Worm (Caenorhabditis elegans) whole organism, L1 larva: ENCODE data around the gene ZK250.2.

Experiments used
- C04F5.9 ChIP-seq: sonication (generic microtip); optimal IDR thresholded peaks from 2 replicates; lab custom pipeline; 2016; ENCODE audit warnings: missing genetic modification characterization, missing compliant biosample characterization
- F16B12.6 ChIP-seq: fragments of 150-350 bp; optimal IDR thresholded peaks from 2 replicates; lab custom pipeline; 2014; ENCODE audit warnings: missing biosample characterization, missing genetic modification characterization
- aha-1 ChIP-seq: fragments of 150-350 bp; optimal IDR thresholded peaks from 2 replicates; lab custom pipeline; 2014; ENCODE audit warnings: missing biosample characterization, missing genetic modification characterization
- alr-1 ChIP-seq: fragments of 200-800 bp; sonication (Bioruptor generic); optimal IDR thresholded peaks from 2 replicates; lab custom pipeline; 2018; ENCODE audit warnings: borderline replicate concordance, mild to moderate bottlenecking, missing genetic modification characterization, missing compliant biosample characterization
- aly-2 ChIP-seq: fragments of 150-350 bp; optimal IDR thresholded peaks from 2 replicates; lab custom pipeline; 2014; ENCODE audit warnings: missing biosample characterization, missing genetic modification characterization
- blmp-1 ChIP-seq: fragments of 150-350 bp; optimal IDR thresholded peaks from 2 replicates; lab custom pipeline; 2014; ENCODE audit warnings: missing biosample characterization, missing genetic modification characterization
- ceh-63 ChIP-seq: fragments of 200-800 bp; sonication (Bioruptor generic); optimal IDR thresholded peaks from 2 replicates; lab custom pipeline; 2018; ENCODE audit warnings: mild to moderate bottlenecking, missing genetic modification characterization, missing compliant biosample characterization
- ceh-90 ChIP-seq: sonication (generic microtip); optimal IDR thresholded peaks from 2 replicates; lab custom pipeline; 2016; ENCODE audit warnings: missing genetic modification characterization, missing compliant biosample characterization
- dpl-1 ChIP-seq, 3 experiments: fragments of 150-350 bp in 2 of 3; sonication (generic microtip) in 1 of 3; optimal IDR thresholded peaks; 2 replicates each; lab custom pipeline; 2014 to 2017; ENCODE audit warnings: missing biosample characterization in 3 of 3, missing genetic modification characterization in 3 of 3, missing genetic modification reagents in 3 of 3
- efl-1 ChIP-seq, 4 experiments: fragments of 150-350 bp; optimal IDR thresholded peaks in 3 of 4; peaks in 1 of 4; 1 replicate in 1 of 4; 2 replicates in 3 of 4; lab custom pipeline; 2014; ENCODE audit warnings: missing biosample characterization in 2 of 4, missing genetic modification characterization in 2 of 4, missing genetic modification reagents in 2 of 4
- egl-13 ChIP-seq: sonication (generic microtip); optimal IDR thresholded peaks from 2 replicates; lab custom pipeline; 2016; ENCODE audit warnings: missing genotype, missing genetic modification reagents, missing genetic modification characterization, missing compliant biosample characterization
- elt-2 ChIP-seq: sonication (generic microtip); optimal IDR thresholded peaks from 2 replicates; lab custom pipeline; 2016; ENCODE audit warnings: missing genetic modification characterization, mild to moderate bottlenecking, inconsistent platforms, missing compliant biosample characterization, missing genetic modification reagents
- elt-3 ChIP-seq, 6 experiments: fragments of 150-350 bp in 1 of 6; sonication (generic microtip); optimal IDR thresholded peaks; 2 replicates each; lab custom pipeline; 2017 to 2018; ENCODE audit warnings: missing biosample characterization in 6 of 6, missing genetic modification characterization in 6 of 6, inconsistent platforms in 1 of 6
- ets-5 ChIP-seq: fragments of 200-800 bp; sonication (Bioruptor generic); IDR thresholded peaks from 2 replicates; pipeline ENCODE4 v1.3.6; 2022; ENCODE audit warnings: missing genetic modification characterization, missing compliant biosample characterization
- fkh-10 ChIP-seq: sonication (generic microtip); optimal IDR thresholded peaks from 2 replicates; lab custom pipeline; 2017; ENCODE audit warnings: missing biosample characterization, missing genetic modification reagents, missing genetic modification characterization
- fkh-8 ChIP-seq: sonication (generic microtip); optimal IDR thresholded peaks from 2 replicates; lab custom pipeline; 2016; ENCODE audit warnings: mild to moderate bottlenecking, missing genetic modification characterization, missing compliant biosample characterization
- fos-1 ChIP-seq: fragments of 150-350 bp; optimal IDR thresholded peaks from 2 replicates; lab custom pipeline; 2014; ENCODE audit warnings: missing biosample characterization, missing genetic modification characterization
- hlh-4 ChIP-seq: sonication (generic microtip); optimal IDR thresholded peaks from 2 replicates; lab custom pipeline; 2016; ENCODE audit warnings: mild to moderate bottlenecking, missing genetic modification characterization, missing compliant biosample characterization
- isw-1 ChIP-seq: fragments of 200-800 bp; sonication (Bioruptor generic); IDR thresholded peaks from 2 replicates; pipeline ENCODE4 v1.3.6; 2022; ENCODE audit warnings: missing genetic modification characterization, missing compliant biosample characterization
- lin-14 ChIP-seq: fragments of 200-800 bp; sonication (Bioruptor generic); optimal IDR thresholded peaks from 2 replicates; lab custom pipeline; 2018; ENCODE audit warnings: mild to moderate bottlenecking, missing genetic modification characterization, moderate library complexity, missing compliant biosample characterization
- lin-15B ChIP-seq: fragments of 150-350 bp; sonication (generic microtip); optimal IDR thresholded peaks from 3 replicates; lab custom pipeline; 2014; ENCODE audit warnings: missing biosample characterization, missing genetic modification characterization
- lin-35 ChIP-seq, 2 experiments: fragments of 150-350 bp; optimal IDR thresholded peaks; 2 replicates each; lab custom pipeline; 2014; ENCODE audit warnings: missing biosample characterization in 2 of 2, missing genetic modification characterization in 2 of 2, missing genetic modification reagents in 2 of 2
- lin-39 ChIP-seq: fragments of 150-350 bp; optimal IDR thresholded peaks from 2 replicates; lab custom pipeline; 2014; ENCODE audit warnings: missing biosample characterization, missing genetic modification reagents, missing genetic modification characterization
- mdl-1 ChIP-seq, 2 experiments: fragments of 150-350 bp; optimal IDR thresholded peaks; 2 replicates each; lab custom pipeline; 2014 to 2017; ENCODE audit warnings: missing biosample characterization in 2 of 2, missing genetic modification characterization in 2 of 2, inconsistent platforms in 1 of 2
- nhr-11 ChIP-seq: fragments of 150-350 bp; optimal IDR thresholded peaks from 2 replicates; lab custom pipeline; 2014; ENCODE audit warnings: missing biosample characterization, missing genetic modification characterization
- nhr-20 ChIP-seq: sonication (generic microtip); optimal IDR thresholded peaks from 2 replicates; lab custom pipeline; 2016; ENCODE audit warnings: mild to moderate bottlenecking, missing genetic modification characterization, missing compliant biosample characterization
- nhr-237 ChIP-seq: fragments of 150-350 bp; optimal IDR thresholded peaks from 2 replicates; lab custom pipeline; 2014; ENCODE audit warnings: missing biosample characterization, missing genetic modification characterization
- nhr-47 ChIP-seq: sonication (generic microtip); optimal IDR thresholded peaks from 2 replicates; lab custom pipeline; 2016; ENCODE audit warnings: mild to moderate bottlenecking, missing genetic modification characterization, moderate library complexity, missing compliant biosample characterization
- nhr-90 ChIP-seq: sonication (generic microtip); optimal IDR thresholded peaks from 2 replicates; lab custom pipeline; 2016; ENCODE audit warnings: mild to moderate bottlenecking, missing genetic modification characterization, missing compliant biosample characterization; ENCODE audit not compliant: poor library complexity
- pax-3 ChIP-seq: fragments of 200-800 bp; sonication (Bioruptor generic); optimal IDR thresholded peaks from 2 replicates; lab custom pipeline; 2018; ENCODE audit warnings: mild to moderate bottlenecking, missing genetic modification characterization, moderate library complexity, missing compliant biosample characterization
- pqm-1 ChIP-seq: sonication (generic microtip); optimal IDR thresholded peaks from 3 replicates; lab custom pipeline; 2017; ENCODE audit warnings: missing biosample characterization, missing genetic modification characterization
- rnt-1 ChIP-seq: sonication (generic microtip); optimal IDR thresholded peaks from 2 replicates; lab custom pipeline; 2016; ENCODE audit warnings: mild to moderate bottlenecking, missing genetic modification characterization, moderate library complexity, missing compliant biosample characterization
- snpc-4 ChIP-seq: fragments of 150-350 bp; optimal IDR thresholded peaks from 2 replicates; lab custom pipeline; 2014; ENCODE audit warnings: missing biosample characterization, missing genetic modification characterization
- sup-37 ChIP-seq: fragments of 200-800 bp; sonication (Bioruptor generic); optimal IDR thresholded peaks from 2 replicates; lab custom pipeline; 2018; ENCODE audit warnings: mild to moderate bottlenecking, missing genetic modification characterization, missing compliant biosample characterization
- tlp-1 ChIP-seq: fragments of 150-350 bp; optimal IDR thresholded peaks from 2 replicates; lab custom pipeline; 2014; ENCODE audit warnings: missing biosample characterization, missing genetic modification characterization
- unc-130 ChIP-seq: fragments of 150-350 bp; optimal IDR thresholded peaks from 2 replicates; lab custom pipeline; 2017; ENCODE audit warnings: missing biosample characterization, missing genetic modification characterization, inconsistent platforms
- unc-30 ChIP-seq: sonication (generic microtip); optimal IDR thresholded peaks from 2 replicates; lab custom pipeline; 2017; ENCODE audit warnings: missing biosample characterization, missing genetic modification characterization
- unc-62 ChIP-seq: fragments of 150-350 bp; optimal IDR thresholded peaks from 2 replicates; lab custom pipeline; 2014; ENCODE audit warnings: missing biosample characterization, missing genetic modification reagents, missing genetic modification characterization
- vab-15 ChIP-seq: sonication (generic microtip); optimal IDR thresholded peaks from 2 replicates; lab custom pipeline; 2017; ENCODE audit warnings: missing genotype, mild to moderate bottlenecking, missing genetic modification characterization, missing compliant biosample characterization
- zag-1 ChIP-seq: fragments of 150-350 bp; optimal IDR thresholded peaks from 2 replicates; lab custom pipeline; 2014; ENCODE audit warnings: missing biosample characterization, missing genetic modification characterization
- ztf-11 ChIP-seq, 2 experiments: sonication (generic microtip); optimal IDR thresholded peaks; 2 replicates each; lab custom pipeline; 2016 to 2017; ENCODE audit warnings: missing genetic modification characterization in 2 of 2, missing biosample characterization in 1 of 2, missing compliant biosample characterization in 1 of 2

Gene ZK250.2

DNA sequence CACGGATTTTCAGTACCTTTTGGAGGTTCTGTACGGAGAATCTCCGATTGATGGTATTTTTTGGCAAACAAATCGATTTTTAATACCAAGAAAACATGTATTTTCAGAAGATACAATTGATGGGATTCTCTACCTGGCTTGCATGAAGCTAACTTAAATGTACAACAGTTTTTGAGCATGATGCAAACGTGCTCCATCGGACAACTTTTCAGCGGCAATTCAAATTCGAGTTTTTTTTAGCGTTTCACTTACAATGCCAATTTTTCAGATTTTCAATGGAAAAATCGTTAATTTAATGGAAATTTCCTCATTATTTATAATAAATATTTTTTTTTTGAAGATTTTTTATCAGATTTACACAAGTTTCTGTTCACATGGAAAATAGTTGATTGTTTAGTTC, 19.9 kb upstream of the ZK250.2 start:
- TF ChIP-seq elt-2 (no peak), efl-1 (optimal IDR thresholded peaks at IDR 0.05; lab: Kevin White, UChicago) (peak in 1 of 2 experiments; percentile 52), efl-1 (GFP tag; optimal IDR thresholded peaks at IDR 0.05 in 1 of 2; lab: Kevin White, UChicago) (peak; percentile 60 to 94), lin-35 (GFP tag; optimal IDR thresholded peaks at IDR 0.05; lab: Kevin White, UChicago) (peak; percentile 5 to 56), dpl-1 (GFP tag; optimal IDR thresholded peaks at IDR 0.05; lab: Kevin White, UChicago) (peak; percentile 20 to 54 (median 53))

DNA sequence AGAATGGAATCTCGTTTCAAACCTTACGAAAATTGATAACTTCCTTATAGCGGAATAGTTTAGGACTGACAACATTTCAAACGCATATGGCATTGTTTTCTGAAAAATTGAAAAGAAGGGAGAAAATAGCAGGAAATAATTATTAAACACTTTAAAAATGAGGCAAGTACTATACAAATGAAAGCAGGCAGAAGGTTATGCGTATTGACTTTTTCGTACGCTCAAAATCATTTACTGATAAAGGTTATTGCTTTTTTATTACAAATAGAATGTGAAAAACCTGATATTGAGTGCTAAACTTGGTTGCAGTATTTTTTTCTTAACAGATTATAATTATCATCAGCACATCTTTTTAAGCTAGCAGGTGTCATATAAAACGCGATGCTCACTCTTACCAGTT, 8.8 kb upstream of the ZK250.2 start, which contains the start of gene ZK250.13:
Gene ZK250.13 (minus strand): TSS at position 101 of the 400 bp plus-strand sequence.
- TF ChIP-seq elt-2 (peak; percentile 36), fkh-8 (tag; lab: Kevin White, UChicago) (no peak)

DNA sequence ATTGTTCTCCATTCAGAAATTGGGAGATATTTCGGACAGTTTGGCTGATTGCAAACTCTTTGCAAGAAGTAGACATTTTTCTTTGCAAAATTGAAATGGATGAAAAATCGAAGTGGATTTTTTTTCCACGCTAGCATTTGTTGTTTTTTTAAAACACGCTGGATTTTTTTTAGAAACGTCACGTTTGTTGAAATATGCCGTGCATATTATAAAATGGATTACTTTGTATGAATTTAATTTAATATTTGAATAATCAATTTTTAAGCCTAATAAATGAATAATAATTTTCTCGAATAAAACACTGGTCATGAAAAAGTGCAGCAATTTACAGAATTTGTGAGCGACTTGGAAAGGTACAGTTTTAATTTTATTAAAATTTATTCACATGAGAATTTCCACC, 3.4 kb upstream of the ZK250.2 start, which contains the start of gene ZK250.14:
Gene ZK250.14 (minus strand): TSS at position 101 of the 400 bp plus-strand sequence.
- TF ChIP-seq isw-1: no peak
- no peak for TF ChIP-seq nhr-11 (tag; lab: Kevin White, UChicago)
- TF ChIP-seq nhr-90 (tag; lab: Kevin White, UChicago): no peak
- TF ChIP-seq, all 84 proteins: peak for 0

DNA sequence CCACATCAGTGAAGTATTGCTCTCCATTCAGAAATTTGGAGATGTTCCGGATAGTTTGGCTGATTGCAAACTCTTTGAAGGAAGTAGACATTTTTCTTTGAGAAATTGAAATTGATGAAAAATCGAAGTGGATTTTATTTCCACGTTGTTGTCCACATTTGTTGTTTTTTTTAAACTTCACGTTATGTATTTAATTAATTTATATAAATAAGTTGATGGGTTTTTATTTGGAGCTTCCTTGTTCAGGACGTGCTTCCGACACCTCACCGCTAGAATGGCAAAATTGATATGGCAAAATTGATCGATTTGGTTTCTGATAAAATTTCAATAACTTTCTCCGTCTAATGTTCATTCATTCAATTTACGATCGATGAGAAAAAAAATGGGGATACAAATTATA, 2.1 kb upstream of the ZK250.2 start, which contains the start of gene math-48:
Gene math-48 (minus strand): TSS at position 101 of the 400 bp plus-strand sequence.
- no peak for TF ChIP-seq F16B12.6 (tag; lab: Kevin White, UChicago)
- no peak for TF ChIP-seq ztf-11 (tag; optimal IDR thresholded peaks at IDR 0.05; lab: Kevin White, UChicago)
- no peak for TF ChIP-seq efl-1 (optimal IDR thresholded peaks at IDR 0.05; lab: Kevin White, UChicago)
- TF ChIP-seq efl-1 (GFP tag; optimal IDR thresholded peaks at IDR 0.05 in 1 of 2; lab: Kevin White, UChicago): no peak
- TF ChIP-seq ceh-90 (tag; lab: Kevin White, UChicago): no peak
- TF ChIP-seq lin-15B (tag; lab: Kevin White, UChicago): no peak
- TF ChIP-seq ets-5 (GFP tag; lab: Robert Waterston, UW): no peak
- TF ChIP-seq ceh-63 (GFP tag; lab: Kevin White, UChicago): no peak
- no peak for TF ChIP-seq lin-35 (GFP tag; optimal IDR thresholded peaks at IDR 0.05; lab: Kevin White, UChicago)
- TF ChIP-seq unc-30 (tag; lab: Kevin White, UChicago): no peak
- TF ChIP-seq, all 84 proteins: peak for 0

DNA sequence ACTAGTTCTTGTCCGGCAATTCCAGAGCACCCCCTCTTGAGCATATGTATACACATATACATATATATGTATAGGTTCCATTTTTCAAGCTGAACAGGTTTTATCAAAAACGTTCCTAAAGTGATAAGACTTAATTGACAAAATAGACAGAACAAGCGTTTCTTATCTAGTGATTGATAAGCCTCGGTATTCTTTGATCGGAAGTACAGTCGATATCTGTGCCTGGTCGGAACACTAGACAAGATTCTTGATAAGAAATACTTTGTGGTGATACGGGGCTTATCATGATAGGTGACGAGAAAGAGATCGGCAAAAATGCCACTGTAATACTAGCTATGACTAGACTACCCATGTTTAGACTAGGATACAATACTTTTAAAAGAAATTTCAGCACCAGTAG, 626 bp downstream of the ZK250.2 start:
- TF ChIP-seq pax-3: no peak
- TF ChIP-seq ceh-90 (tag; lab: Kevin White, UChicago): no peak
- TF ChIP-seq lin-14 (GFP tag; lab: Kevin White, UChicago): peak; percentile 43
- no peak for TF ChIP-seq efl-1 (optimal IDR thresholded peaks at IDR 0.05; lab: Kevin White, UChicago)
- no peak for TF ChIP-seq efl-1 (GFP tag; optimal IDR thresholded peaks at IDR 0.05 in 1 of 2; lab: Kevin White, UChicago)
- no peak for TF ChIP-seq hlh-4 (tag; lab: Kevin White, UChicago)
- peak; percentile 56 for TF ChIP-seq tlp-1
- no peak for TF ChIP-seq zag-1
- no peak for TF ChIP-seq alr-1 (tag; lab: Kevin White, UChicago)
- TF ChIP-seq rnt-1: no peak
- TF ChIP-seq blmp-1 (tag; lab: Kevin White, UChicago): no peak
- no peak for TF ChIP-seq nhr-237 (tag; lab: Kevin White, UChicago)
- TF ChIP-seq C04F5.9 (tag; lab: Kevin White, UChicago): no peak
- TF ChIP-seq vab-15 (tag; lab: Kevin White, UChicago): no peak
- TF ChIP-seq lin-35 (GFP tag; optimal IDR thresholded peaks at IDR 0.05; lab: Kevin White, UChicago): no peak
- TF ChIP-seq aha-1 (tag; lab: Kevin White, UChicago): no peak
- peak in 1 of 6 experiments; percentile 42 for TF ChIP-seq elt-3 (tag; optimal IDR thresholded peaks at IDR 0.05; lab: Kevin White, UChicago)
- TF ChIP-seq F16B12.6 (tag; lab: Kevin White, UChicago): no peak
- no peak for TF ChIP-seq sup-37 (GFP tag; lab: Kevin White, UChicago)
- TF ChIP-seq unc-62: no peak
- TF ChIP-seq snpc-4 (tag; lab: Kevin White, UChicago): no peak
- TF ChIP-seq nhr-90 (tag; lab: Kevin White, UChicago): no peak
- TF ChIP-seq fkh-10: no peak
- peak; percentile 56 for TF ChIP-seq pqm-1 (tag; lab: Kevin White, UChicago)
- TF ChIP-seq nhr-47: no peak
- TF ChIP-seq nhr-20 (tag; lab: Kevin White, UChicago): no peak
- no peak for TF ChIP-seq dpl-1 (GFP tag; optimal IDR thresholded peaks at IDR 0.05; lab: Kevin White, UChicago)
- TF ChIP-seq aly-2 (tag; lab: Kevin White, UChicago): no peak
- no peak for TF ChIP-seq lin-39 (tag; lab: Kevin White, UChicago)
- TF ChIP-seq ztf-11 (tag; optimal IDR thresholded peaks at IDR 0.05; lab: Kevin White, UChicago): no peak
- no peak for TF ChIP-seq fos-1
- no peak for TF ChIP-seq mdl-1 (tag; optimal IDR thresholded peaks at IDR 0.05; lab: Kevin White, UChicago)
- no peak for TF ChIP-seq egl-13
- peak; percentile 98 for TF ChIP-seq elt-2
- TF ChIP-seq unc-130: no peak
